Worm (Caenorhabditis elegans) whole organism, L3 larva: ENCODE data around the gene ZK470.4.

Experiments
- nhr-237 ChIP-seq: fragments of 150-350 bp; optimal IDR thresholded peaks from 2 replicates; lab custom pipeline; 2014; ENCODE audit warnings: missing biosample characterization, missing genetic modification characterization
- nhr-77 ChIP-seq: fragments of 150-350 bp; optimal IDR thresholded peaks from 2 replicates; lab custom pipeline; 2014; ENCODE audit warnings: missing biosample characterization, missing genetic modification characterization

DNA sequence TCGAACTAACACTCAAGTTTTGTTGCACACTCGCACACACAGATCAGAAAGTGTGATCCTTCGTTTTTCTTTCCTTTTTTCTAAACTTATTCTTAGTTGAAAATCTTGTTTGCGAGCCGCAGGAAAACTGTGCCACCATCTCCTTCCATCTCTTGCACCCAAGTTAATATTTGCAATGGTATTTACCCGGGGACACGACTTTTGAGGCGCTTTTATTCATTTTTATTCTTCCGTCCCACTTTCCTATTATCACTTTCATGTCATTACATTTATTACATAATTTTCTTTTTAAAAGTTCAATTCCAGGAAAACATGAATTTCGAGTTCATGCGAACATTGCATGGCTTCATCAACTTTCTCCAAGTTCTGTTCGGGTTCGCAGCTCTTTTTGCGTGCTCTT, 24.5 kb downstream of the ZK470.4 start, which contains the start of gene F09F9.1:
- TF ChIP-seq nhr-237 (tag; lab: Kevin White, UChicago) (no peak), nhr-77 (tag; lab: Kevin White, UChicago) (no peak)
